Fruit fly (Drosophila melanogaster) whole organism, adult: Measurements from ENCODE around the gene mad2.

Source experiments
- CG11617 ChIP-seq: fragments of 200-800 bp; sonication (Bioruptor generic); optimal IDR thresholded peaks from 2 replicates; lab custom pipeline; 2017; ENCODE audit warnings: mild to moderate bottlenecking, missing biosample characterization, missing genetic modification reagents, missing genetic modification characterization
- CG12768 ChIP-seq: fragments of 200-800 bp; sonication (Bioruptor generic); optimal IDR thresholded peaks from 2 replicates; lab custom pipeline; 2017; ENCODE audit warnings: missing biosample characterization, missing genetic modification characterization, mild to moderate bottlenecking, moderate library complexity, missing genetic modification reagents
- CG14711 ChIP-seq: fragments of 200-800 bp; sonication (Bioruptor generic); optimal IDR thresholded peaks from 2 replicates; lab custom pipeline; 2018; ENCODE audit warnings: missing biosample characterization, mild to moderate bottlenecking, missing genetic modification characterization, moderate library complexity
- CG1620 ChIP-seq: fragments of 200-800 bp; sonication (Bioruptor generic); optimal IDR thresholded peaks from 2 replicates; lab custom pipeline; 2016; ENCODE audit warnings: missing biosample characterization, missing genetic modification characterization
- CG33017 ChIP-seq: fragments of 200-800 bp; sonication (Bioruptor generic); optimal IDR thresholded peaks from 2 replicates; lab custom pipeline; 2018; ENCODE audit warnings: missing biosample characterization, mild to moderate bottlenecking, missing genetic modification characterization, moderate library complexity
- CG5204 ChIP-seq: fragments of 200-800 bp; sonication (Bioruptor generic); optimal IDR thresholded peaks from 2 replicates; lab custom pipeline; 2016; ENCODE audit warnings: missing biosample characterization, missing genetic modification characterization
- CG7045 ChIP-seq: fragments of 200-800 bp; sonication (Bioruptor generic); optimal IDR thresholded peaks from 2 replicates; lab custom pipeline; 2017; ENCODE audit warnings: missing biosample characterization, mild to moderate bottlenecking, missing genetic modification characterization
- CG7101 ChIP-seq: fragments of 200-800 bp; sonication (Bioruptor generic); optimal IDR thresholded peaks from 2 replicates; lab custom pipeline; 2018; ENCODE audit warnings: missing biosample characterization, mild to moderate bottlenecking, missing genetic modification characterization, moderate library complexity
- Clk ChIP-seq: fragments of 200-800 bp; sonication (Bioruptor generic); optimal IDR thresholded peaks from 2 replicates; lab custom pipeline; 2017; ENCODE audit warnings: missing biosample characterization, missing genetic modification characterization
- Crg-1 ChIP-seq: fragments of 200-800 bp; sonication (Bioruptor generic); optimal IDR thresholded peaks from 2 replicates; lab custom pipeline; 2016; ENCODE audit warnings: missing biosample characterization, missing genetic modification characterization
- Hr96 ChIP-seq: fragments of 200-800 bp; sonication (Bioruptor generic); optimal IDR thresholded peaks from 2 replicates; lab custom pipeline; 2016; ENCODE audit warnings: missing biosample characterization, missing genetic modification characterization
- Mnt ChIP-seq: fragments of 200-800 bp; sonication (Bioruptor generic); optimal IDR thresholded peaks from 2 replicates; lab custom pipeline; 2016; ENCODE audit warnings: missing biosample characterization, mild to moderate bottlenecking, missing genetic modification characterization
- bab1 ChIP-seq: fragments of 200-800 bp; sonication (Bioruptor generic); optimal IDR thresholded peaks from 3 replicates; lab custom pipeline; 2019; ENCODE audit warnings: missing biosample characterization, mild to moderate bottlenecking, missing genetic modification characterization, moderate library complexity
- cic ChIP-seq: fragments of 200-800 bp; sonication (Bioruptor generic); optimal IDR thresholded peaks from 2 replicates; lab custom pipeline; 2017; ENCODE audit warnings: missing biosample characterization, mild to moderate bottlenecking, missing genetic modification characterization, moderate library complexity
- cnc ChIP-seq, 2 experiments: fragments of >200 bp; optimal IDR thresholded peaks; 2 replicates each; lab custom pipeline; 2017
- kay ChIP-seq: fragments of 200-800 bp; sonication (Bioruptor generic); peaks from one replicate; lab custom pipeline; 2016; ENCODE audit warnings: missing biosample characterization, missing genetic modification characterization, borderline replicate concordance
- ovo ChIP-seq: fragments of 200-800 bp; sonication (Bioruptor generic); optimal IDR thresholded peaks from 2 replicates; lab custom pipeline; 2016; ENCODE audit warnings: missing biosample characterization, missing genetic modification characterization
- pad ChIP-seq: fragments of 200-800 bp; sonication (Bioruptor generic); optimal IDR thresholded peaks from 3 replicates; lab custom pipeline; 2017; ENCODE audit warnings: missing biosample characterization, missing genetic modification characterization, mild to moderate bottlenecking, moderate library complexity, missing genetic modification reagents
- tj ChIP-seq: fragments of 200-800 bp; sonication (Bioruptor generic); optimal IDR thresholded peaks from 3 replicates; lab custom pipeline; 2017; ENCODE audit warnings: missing biosample characterization, mild to moderate bottlenecking, missing genetic modification characterization, moderate library complexity
- toe ChIP-seq: fragments of 200-800 bp; sonication (Bioruptor generic); optimal IDR thresholded peaks from 2 replicates; lab custom pipeline; 2016; ENCODE audit warnings: missing biosample characterization, missing genetic modification characterization

The mad2 gene

DNA sequence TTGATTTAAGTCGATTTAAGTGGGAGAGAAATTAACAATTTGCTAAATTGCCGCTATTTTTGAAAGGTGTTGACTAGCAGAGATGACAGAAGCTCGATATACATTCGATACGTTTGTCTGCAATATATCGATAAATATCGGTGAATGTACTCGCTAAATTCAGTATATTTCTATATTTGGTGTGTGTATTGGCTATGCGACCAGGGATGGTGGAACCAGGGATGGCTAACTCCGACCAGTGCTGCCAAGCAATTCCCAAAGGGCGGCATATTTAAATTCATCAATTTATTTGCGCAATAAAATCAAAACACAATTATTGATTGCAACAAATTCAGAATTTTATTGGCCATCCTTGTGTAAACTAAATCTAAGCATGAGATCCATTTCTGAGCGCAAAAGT is at the start of gene mad2:
TSS of gene mad2 (minus strand) at position 78 of the 400 bp plus-strand sequence.
- TF ChIP-seq Mnt (GFP tag; lab: Kevin White, UChicago), result peak; percentile 4
- no peak for TF ChIP-seq Clk (GFP tag; lab: Kevin White, UChicago)
- TF ChIP-seq Crg-1, result peak; percentile 50
- TF ChIP-seq Hr96 (GFP tag; lab: Kevin White, UChicago), result no peak
- no peak for TF ChIP-seq cnc (optimal IDR thresholded peaks at IDR 0.05; lab: Kevin White, UChicago)
- no peak for TF ChIP-seq toe (GFP tag; lab: Kevin White, UChicago)
- peak; percentile 27 for TF ChIP-seq bab1 (GFP tag; lab: Kevin White, UChicago)
- no peak for TF ChIP-seq ovo (GFP tag; lab: Kevin White, UChicago)
- TF ChIP-seq CG33017 (tag; lab: Kevin White, UChicago), result no peak

DNA sequence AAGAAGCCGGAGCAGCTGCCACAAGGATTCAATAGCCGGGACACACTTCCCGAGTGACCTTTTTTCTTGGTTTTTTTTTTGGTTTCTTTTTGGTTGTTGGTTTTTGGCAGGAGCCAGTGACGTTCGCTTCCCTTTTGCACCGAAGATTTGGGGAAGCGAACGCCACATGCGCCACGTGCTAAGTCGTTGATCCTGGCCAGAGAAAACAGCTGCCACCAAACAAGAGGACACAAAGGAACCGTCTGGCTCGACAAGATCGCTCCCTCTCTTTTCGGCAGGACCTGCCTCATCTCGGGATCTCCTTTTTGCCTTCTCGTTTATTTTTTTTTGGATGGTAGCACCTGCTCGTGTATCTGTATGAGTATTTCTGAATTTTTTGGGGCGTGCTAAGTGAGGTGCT is 46.1 kb upstream of the mad2 start:
- TF ChIP-seq kay (GFP tag; lab: Kevin White, UChicago) (no peak), CG7045 (GFP tag; lab: Kevin White, UChicago) (no peak), ovo (GFP tag; lab: Kevin White, UChicago) (no peak), Crg-1 (no peak), CG7101 (tag; lab: Kevin White, UChicago) (no peak), Hr96 (GFP tag; lab: Kevin White, UChicago) (no peak), cic (no peak), cnc (optimal IDR thresholded peaks at IDR 0.05; lab: Kevin White, UChicago) (no peak), CG11617 (no peak), CG1620 (GFP tag; lab: Kevin White, UChicago) (no peak)

DNA sequence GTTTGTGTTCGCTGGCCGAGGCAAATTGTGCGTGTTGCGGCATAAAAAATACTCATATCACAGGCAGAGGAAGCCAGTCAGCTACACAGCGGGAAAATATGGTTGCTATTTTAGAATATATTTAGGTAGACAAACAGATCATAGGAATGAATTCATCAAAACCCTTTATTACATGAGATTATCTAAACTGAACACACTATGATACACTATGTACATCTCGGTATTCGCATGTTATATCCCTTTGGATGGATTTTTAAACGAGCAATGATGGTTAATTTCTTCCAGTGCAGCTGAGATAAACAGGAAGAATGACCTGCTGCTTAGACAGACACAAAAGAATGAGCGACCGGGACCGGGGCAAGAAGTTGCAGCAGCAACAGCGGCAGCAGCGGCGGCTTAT is 44.0 kb upstream of the mad2 start:
- TF ChIP-seq cnc (optimal IDR thresholded peaks at IDR 0.05; lab: Kevin White, UChicago) (no peak), CG7045 (GFP tag; lab: Kevin White, UChicago) (no peak), Hr96 (GFP tag; lab: Kevin White, UChicago) (no peak), CG11617 (no peak), CG12768 (GFP tag; lab: Kevin White, UChicago) (no peak), CG5204 (GFP tag; lab: Kevin White, UChicago) (no peak), ovo (GFP tag; lab: Kevin White, UChicago) (no peak), tj (GFP tag; lab: Kevin White, UChicago) (no peak), kay (GFP tag; lab: Kevin White, UChicago) (no peak), CG1620 (GFP tag; lab: Kevin White, UChicago) (no peak), Mnt (GFP tag; lab: Kevin White, UChicago) (no peak), CG14711 (tag; lab: Kevin White, UChicago) (no peak), Crg-1 (no peak), CG7101 (tag; lab: Kevin White, UChicago) (no peak), CG33017 (tag; lab: Kevin White, UChicago) (no peak), toe (GFP tag; lab: Kevin White, UChicago) (no peak), Clk (GFP tag; lab: Kevin White, UChicago) (no peak), pad (GFP tag; lab: Kevin White, UChicago) (no peak)

DNA sequence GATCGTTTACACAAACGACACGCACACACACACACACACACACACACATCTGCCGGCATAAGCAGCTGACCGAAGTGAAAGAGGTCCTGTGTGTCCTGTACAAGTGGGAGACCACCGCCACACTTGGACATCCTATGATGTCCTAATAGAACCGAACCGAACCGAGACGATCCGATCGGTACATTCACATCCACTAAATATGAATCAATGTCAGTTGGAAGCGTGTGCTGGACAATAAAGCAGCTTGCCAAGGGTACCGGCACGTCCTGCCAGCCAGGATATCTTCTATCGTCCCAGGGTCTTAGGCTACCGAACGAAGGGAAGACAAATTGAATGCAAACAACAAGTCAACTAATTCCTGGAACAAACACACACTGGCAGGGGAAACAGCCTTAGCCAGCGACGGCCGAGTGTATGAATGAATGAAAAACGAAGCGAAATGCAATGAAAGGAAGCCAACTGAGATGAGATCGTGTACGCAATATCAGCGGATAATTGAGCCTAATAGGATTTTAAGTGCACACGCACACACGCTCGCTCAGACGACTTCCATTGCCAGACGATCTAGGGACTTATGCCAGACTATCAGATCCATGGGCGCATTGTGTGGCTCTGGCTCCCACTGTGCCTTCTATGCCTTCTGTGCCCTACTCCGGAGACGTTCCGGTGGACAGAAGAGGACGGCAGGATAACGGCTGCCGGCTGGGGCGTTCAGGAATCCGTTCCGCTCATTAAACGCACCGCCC is 43.4 kb upstream of the mad2 start:
- no peak for TF ChIP-seq CG7101 (tag; lab: Kevin White, UChicago)
- TF ChIP-seq pad (GFP tag; lab: Kevin White, UChicago), result no peak
- no peak for TF ChIP-seq cic
- TF ChIP-seq toe (GFP tag; lab: Kevin White, UChicago), result no peak
- no peak for TF ChIP-seq CG11617
- TF ChIP-seq CG1620 (GFP tag; lab: Kevin White, UChicago), result no peak
- TF ChIP-seq tj (GFP tag; lab: Kevin White, UChicago), result no peak
- no peak for TF ChIP-seq cnc (optimal IDR thresholded peaks at IDR 0.05; lab: Kevin White, UChicago)
- no peak for TF ChIP-seq CG5204 (GFP tag; lab: Kevin White, UChicago)
- no peak for TF ChIP-seq Mnt (GFP tag; lab: Kevin White, UChicago)

DNA sequence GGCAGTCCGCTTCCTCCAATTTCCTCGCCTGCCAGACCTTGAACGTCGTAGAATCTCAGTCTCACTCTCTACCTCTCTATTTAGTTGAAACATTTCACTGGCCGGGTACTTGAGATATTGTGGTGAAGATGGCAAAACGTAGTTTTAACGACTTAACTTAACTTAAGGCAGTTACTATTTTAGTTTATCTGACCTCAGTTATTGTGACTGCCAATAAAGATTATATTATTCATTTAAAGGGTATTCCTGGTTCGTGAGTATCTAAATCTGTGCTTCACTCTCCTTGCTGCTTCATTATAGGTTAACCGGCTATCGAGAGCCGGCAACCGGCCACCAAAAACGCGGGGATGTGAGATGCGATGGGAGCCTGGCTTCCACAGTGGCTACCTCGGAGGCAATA is 42.2 kb upstream of the mad2 start:
- TF ChIP-seq cnc (optimal IDR thresholded peaks at IDR 0.05; lab: Kevin White, UChicago), result no peak
- TF ChIP-seq ovo (GFP tag; lab: Kevin White, UChicago), result no peak
- no peak for TF ChIP-seq CG7045 (GFP tag; lab: Kevin White, UChicago)
- no peak for TF ChIP-seq Hr96 (GFP tag; lab: Kevin White, UChicago)
- TF ChIP-seq CG1620 (GFP tag; lab: Kevin White, UChicago), result no peak
- TF ChIP-seq cic, result no peak
- TF ChIP-seq CG11617, result no peak
- no peak for TF ChIP-seq CG7101 (tag; lab: Kevin White, UChicago)
- no peak for TF ChIP-seq Clk (GFP tag; lab: Kevin White, UChicago)
- TF ChIP-seq CG33017 (tag; lab: Kevin White, UChicago), result no peak
- TF ChIP-seq CG5204 (GFP tag; lab: Kevin White, UChicago), result no peak
- TF ChIP-seq CG14711 (tag; lab: Kevin White, UChicago), result no peak
- TF ChIP-seq Mnt (GFP tag; lab: Kevin White, UChicago), result no peak
- no peak for TF ChIP-seq CG12768 (GFP tag; lab: Kevin White, UChicago)
- no peak for TF ChIP-seq bab1 (GFP tag; lab: Kevin White, UChicago)
- TF ChIP-seq kay (GFP tag; lab: Kevin White, UChicago), result no peak
- TF ChIP-seq toe (GFP tag; lab: Kevin White, UChicago), result no peak

DNA sequence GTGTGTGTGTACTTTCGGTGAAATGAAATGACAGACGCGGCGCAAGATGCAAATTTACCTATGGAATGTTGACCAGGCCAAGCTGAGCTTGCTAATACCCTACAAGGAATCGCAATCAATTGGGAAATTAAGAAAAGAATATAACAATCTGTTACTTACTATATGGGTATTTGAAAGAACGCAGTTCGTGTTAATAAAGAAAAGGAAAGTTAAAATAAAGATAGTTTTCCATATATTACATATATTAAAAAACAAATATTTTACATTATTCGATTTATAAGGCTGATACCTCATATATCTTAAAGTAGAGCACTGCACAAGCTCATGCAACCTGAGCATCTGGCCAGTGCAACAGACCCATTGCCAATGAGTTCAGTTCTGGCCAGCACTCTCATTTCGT is 38.7 kb upstream of the mad2 start:
- TF ChIP-seq CG11617 (no peak), CG7045 (GFP tag; lab: Kevin White, UChicago) (no peak), toe (GFP tag; lab: Kevin White, UChicago) (no peak), tj (GFP tag; lab: Kevin White, UChicago) (no peak), cic (no peak), CG14711 (tag; lab: Kevin White, UChicago) (no peak), Hr96 (GFP tag; lab: Kevin White, UChicago) (no peak), CG33017 (tag; lab: Kevin White, UChicago) (no peak), CG12768 (GFP tag; lab: Kevin White, UChicago) (no peak), CG1620 (GFP tag; lab: Kevin White, UChicago) (no peak), ovo (GFP tag; lab: Kevin White, UChicago) (no peak), bab1 (GFP tag; lab: Kevin White, UChicago) (no peak)
